Fruit fly (Drosophila melanogaster) whole organism, embryonic: ENCODE results near the gene CG34427.

Experiments used
- Abd-B ChIP-seq: fragments of 200-800 bp; sonication (Bioruptor generic); optimal IDR thresholded peaks from 2 replicates; lab custom pipeline; 2018; ENCODE audit warnings: missing biosample characterization, mild to moderate bottlenecking, missing genetic modification characterization, moderate library complexity
- Aef1 ChIP-seq: fragments of 200-800 bp; sonication (Bioruptor generic); IDR thresholded peaks from 3 replicates; pipeline ENCODE4 v1.3.6; 2022; ENCODE audit warnings: missing biosample characterization, missing genetic modification characterization
- Asciz ChIP-seq: fragments of 200-800 bp; sonication (Bioruptor generic); optimal IDR thresholded peaks from 2 replicates; lab custom pipeline; 2017; ENCODE audit warnings: missing biosample characterization, mild to moderate bottlenecking, missing genetic modification characterization, missing genetic modification reagents
- Atf-2 ChIP-seq: fragments of 200-800 bp; sonication (Bioruptor generic); optimal IDR thresholded peaks from 2 replicates; lab custom pipeline; 2016; ENCODE audit warnings: missing biosample characterization, missing genetic modification characterization
- Atf3 ChIP-seq: fragments of 200-800 bp; sonication (Bioruptor generic); optimal IDR thresholded peaks from 3 replicates; lab custom pipeline; 2016; ENCODE audit warnings: missing biosample characterization, missing genetic modification characterization
- Awh ChIP-seq: fragments of 200-800 bp; sonication (Bioruptor generic); IDR thresholded peaks from 2 replicates; pipeline ENCODE4, ENCODE4 v1.3.6; 2022; ENCODE audit warnings: missing biosample characterization, missing genetic modification characterization
- CG10543 ChIP-seq: fragments of 200-800 bp; sonication (Bioruptor generic); optimal IDR thresholded peaks from 3 replicates; lab custom pipeline; 2017; ENCODE audit warnings: missing biosample characterization, mild to moderate bottlenecking, missing genetic modification characterization, moderate library complexity
- CG12659 ChIP-seq: fragments of 200-800 bp; sonication (Bioruptor generic); optimal IDR thresholded peaks from 3 replicates; lab custom pipeline; 2017; ENCODE audit warnings: mild to moderate bottlenecking, missing biosample characterization, missing genetic modification reagents, missing genetic modification characterization
- CG13296 ChIP-seq: fragments of 200-800 bp; sonication (Bioruptor generic); optimal IDR thresholded peaks from 3 replicates; lab custom pipeline; 2018; ENCODE audit warnings: missing biosample characterization, mild to moderate bottlenecking, missing genetic modification characterization
- CG13894 ChIP-seq: fragments of 200-800 bp; sonication (Bioruptor generic); optimal IDR thresholded peaks from 3 replicates; lab custom pipeline; 2018; ENCODE audit warnings: missing biosample characterization, mild to moderate bottlenecking, missing genetic modification characterization, moderate library complexity
- CG14710 ChIP-seq: fragments of 200-800 bp; sonication (Bioruptor generic); optimal IDR thresholded peaks from 3 replicates; lab custom pipeline; 2019; ENCODE audit warnings: missing biosample characterization, mild to moderate bottlenecking, missing genetic modification characterization, moderate library complexity
- CG15011 ChIP-seq: fragments of 200-800 bp; sonication (Bioruptor generic); optimal IDR thresholded peaks from 3 replicates; lab custom pipeline; 2018; ENCODE audit warnings: missing biosample characterization, mild to moderate bottlenecking, missing genetic modification characterization
- CG1647 ChIP-seq: fragments of 200-800 bp; sonication (Bioruptor generic); optimal IDR thresholded peaks from 3 replicates; lab custom pipeline; 2016; ENCODE audit warnings: missing biosample characterization, missing genetic modification characterization
- CG3838 ChIP-seq: fragments of 200-800 bp; sonication (Bioruptor generic); optimal IDR thresholded peaks from 3 replicates; lab custom pipeline; 2016; ENCODE audit warnings: missing biosample characterization, missing genetic modification characterization
- CG7963 ChIP-seq: fragments of 200-800 bp; sonication (Bioruptor generic); IDR thresholded peaks from 3 replicates; pipeline ENCODE4 v1.3.6; 2022; ENCODE audit warnings: missing biosample characterization, missing genetic modification characterization; ENCODE audit not compliant: partially characterized antibody
- CG8290 ChIP-seq, 3 experiments: fragments of 200-800 bp; sonication (Bioruptor generic); optimal IDR thresholded peaks; 2 replicates each; lab custom pipeline; 2016 to 2019; ENCODE audit warnings: missing biosample characterization in 3 of 3, missing genetic modification characterization in 3 of 3, mild to moderate bottlenecking in 2 of 3, moderate library complexity in 1 of 3
- CG8388 ChIP-seq: fragments of 200-800 bp; sonication (Bioruptor generic); optimal IDR thresholded peaks from 2 replicates; lab custom pipeline; 2019; ENCODE audit warnings: missing biosample characterization, mild to moderate bottlenecking, missing genetic modification characterization, moderate library complexity
- CG8924 ChIP-seq: fragments of 200-800 bp; optimal IDR thresholded peaks from 3 replicates; lab custom pipeline; 2019; ENCODE audit warnings: missing biosample characterization, mild to moderate bottlenecking, missing genetic modification characterization, moderate library complexity
- D19A ChIP-seq: fragments of 200-800 bp; optimal IDR thresholded peaks from 3 replicates; lab custom pipeline; 2019; ENCODE audit warnings: missing biosample characterization, mild to moderate bottlenecking, missing genetic modification characterization, moderate library complexity
- Dek ChIP-seq: fragments of 200-800 bp; sonication (Bioruptor generic); optimal IDR thresholded peaks from 3 replicates; lab custom pipeline; 2019; ENCODE audit warnings: missing biosample characterization, mild to moderate bottlenecking, missing genetic modification characterization, moderate library complexity
- Dip2 ChIP-seq: fragments of 200-800 bp; sonication (Bioruptor generic); IDR thresholded peaks from 2 replicates; pipeline ENCODE4 v1.3.6; 2022; ENCODE audit warnings: missing biosample characterization, missing genetic modification characterization
- Dll ChIP-seq: fragments of 200-800 bp; sonication (Bioruptor generic); IDR thresholded peaks from 4 replicates; pipeline ENCODE4 v1.3.6; 2022; ENCODE audit warnings: missing biosample characterization, missing genetic modification characterization; ENCODE audit not compliant: partially characterized antibody
- Ets65A ChIP-seq: fragments of 200-800 bp; sonication (Bioruptor generic); peaks from one replicate; lab custom pipeline; 2016; ENCODE audit warnings: missing biosample characterization, missing genetic modification characterization
- Ets97D ChIP-seq: fragments of 200-800 bp; sonication (Bioruptor generic); optimal IDR thresholded peaks from 3 replicates; lab custom pipeline; 2016; ENCODE audit warnings: missing biosample characterization, missing genetic modification characterization
- Gug ChIP-seq: fragments of 200-800 bp; sonication (Bioruptor generic); IDR thresholded peaks from 4 replicates; pipeline ENCODE4 v1.3.6; 2022; ENCODE audit warnings: missing biosample characterization, missing genetic modification characterization
- HmgD ChIP-seq: fragments of 200-800 bp; sonication (Bioruptor generic); optimal IDR thresholded peaks from 3 replicates; lab custom pipeline; 2016; ENCODE audit warnings: missing biosample characterization, missing genetic modification characterization
- Hr51 ChIP-seq, 2 experiments: fragments of 200-800 bp; sonication (Bioruptor generic); optimal IDR thresholded peaks; 2 replicates in 1 of 2; 3 replicates in 1 of 2; lab custom pipeline; 2016 to 2018; ENCODE audit warnings: missing biosample characterization in 2 of 2, missing genetic modification characterization in 2 of 2, mild to moderate bottlenecking in 1 of 2, moderate library complexity in 1 of 2
- Hr78 ChIP-seq, 2 experiments: fragments of 200-800 bp in 1 of 2; fragments of >200 bp in 1 of 2; sonication (Bioruptor generic) in 1 of 2; optimal IDR thresholded peaks; 2 replicates each; lab custom pipeline; 2017 to 2019; ENCODE audit warnings: missing biosample characterization in 2 of 2, missing genetic modification characterization in 2 of 2, mild to moderate bottlenecking in 1 of 2, moderate library complexity in 1 of 2
- Lhr ChIP-seq: fragments of 200-800 bp; sonication (Bioruptor generic); optimal IDR thresholded peaks from 3 replicates; lab custom pipeline; 2017; ENCODE audit warnings: mild to moderate bottlenecking, missing biosample characterization, missing genetic modification reagents, missing genetic modification characterization
- TFAM ChIP-seq: fragments of 200-800 bp; sonication (Bioruptor generic); optimal IDR thresholded peaks from 2 replicates; lab custom pipeline; 2017; ENCODE audit warnings: missing biosample characterization, missing genetic modification characterization, inconsistent platforms
- az2 ChIP-seq: fragments of 200-800 bp; sonication (Bioruptor generic); optimal IDR thresholded peaks from 3 replicates; lab custom pipeline; 2016; ENCODE audit warnings: missing biosample characterization, missing genetic modification characterization
- caup ChIP-seq: fragments of 200-800 bp; sonication (Bioruptor generic); optimal IDR thresholded peaks from 3 replicates; lab custom pipeline; 2017; ENCODE audit warnings: missing biosample characterization, mild to moderate bottlenecking, missing genetic modification characterization, moderate library complexity; ENCODE audit not compliant: severe bottlenecking
- chif ChIP-seq, 2 experiments: fragments of 200-800 bp; sonication (Bioruptor generic); optimal IDR thresholded peaks; 3 replicates each; lab custom pipeline; 2016; ENCODE audit warnings: missing biosample characterization in 2 of 2, missing genetic modification characterization in 2 of 2
- croc ChIP-seq: fragments of 200-800 bp; sonication (Bioruptor generic); conservative IDR thresholded peaks from 3 replicates; pipeline ENCODE4 v1.3.6; 2022; ENCODE audit warnings: missing biosample characterization, missing genetic modification characterization
- dati ChIP-seq: fragments of 200-800 bp; sonication (Bioruptor generic); IDR thresholded peaks from 2 replicates; pipeline ENCODE4 v1.3.6; 2022; ENCODE audit warnings: missing biosample characterization, missing genetic modification characterization
- eyg ChIP-seq: fragments of 200-800 bp; sonication (Bioruptor generic); optimal IDR thresholded peaks from 3 replicates; lab custom pipeline; 2016; ENCODE audit warnings: missing biosample characterization, missing genetic modification characterization
- gce ChIP-seq: fragments of 200-800 bp; sonication (Bioruptor generic); IDR thresholded peaks from 3 replicates; pipeline ENCODE4 v1.3.6; 2022; ENCODE audit warnings: missing biosample characterization, missing genetic modification characterization
- gem ChIP-seq: fragments of 200-800 bp; sonication (Bioruptor generic); optimal IDR thresholded peaks from 2 replicates; lab custom pipeline; 2019; ENCODE audit warnings: missing biosample characterization, mild to moderate bottlenecking, missing genetic modification characterization, moderate library complexity
- lov ChIP-seq, 2 experiments: fragments of 200-800 bp in 1 of 2; fragments of >200 bp in 1 of 2; sonication (Bioruptor generic) in 1 of 2; IDR thresholded peaks in 1 of 2; optimal IDR thresholded peaks in 1 of 2; 2 replicates in 1 of 2; 3 replicates in 1 of 2; pipeline versions ENCODE4 v1.3.6 to Lab custom; 2017 to 2022; ENCODE audit warnings: missing biosample characterization in 1 of 2, missing genetic modification characterization in 1 of 2
- nmo ChIP-seq: fragments of 200-800 bp; sonication (Bioruptor generic); optimal IDR thresholded peaks from 2 replicates; lab custom pipeline; 2018; ENCODE audit warnings: missing biosample characterization, mild to moderate bottlenecking, missing genetic modification characterization, moderate library complexity
- nom ChIP-seq: fragments of 200-800 bp; sonication (Bioruptor generic); optimal IDR thresholded peaks from 2 replicates; lab custom pipeline; 2017; ENCODE audit warnings: missing biosample characterization, missing genetic modification characterization, mild to moderate bottlenecking, moderate library complexity, missing genetic modification reagents
- onecut ChIP-seq: fragments of 200-800 bp; sonication (Bioruptor generic); IDR thresholded peaks from 2 replicates; pipeline ENCODE4 v1.3.6; 2022; ENCODE audit warnings: missing biosample characterization, missing genetic modification characterization
- pb ChIP-seq: fragments of 200-800 bp; sonication (Bioruptor generic); optimal IDR thresholded peaks from 3 replicates; lab custom pipeline; 2016; ENCODE audit warnings: missing biosample characterization, missing genetic modification characterization
- pnt ChIP-seq: fragments of 200-800 bp; sonication (Bioruptor generic); optimal IDR thresholded peaks from 3 replicates; lab custom pipeline; 2016; ENCODE audit warnings: missing biosample characterization, missing genetic modification characterization
- prd ChIP-seq, 3 experiments: fragments of >200 bp in 2 of 3; fragments of 200-800 bp in 1 of 3; sonication (Bioruptor generic) in 1 of 3; optimal IDR thresholded peaks in 2 of 3; IDR thresholded peaks in 1 of 3; 2 replicates in 2 of 3; 3 replicates in 1 of 3; pipeline versions ENCODE4 v1.3.6 to Lab custom; 2017 to 2022; ENCODE audit warnings: missing biosample characterization in 1 of 3, missing genetic modification characterization in 1 of 3
- pum ChIP-seq: fragments of 200-800 bp; sonication (Bioruptor generic); optimal IDR thresholded peaks from 2 replicates; lab custom pipeline; 2016; ENCODE audit warnings: missing biosample characterization, missing genetic modification characterization
- stc ChIP-seq: fragments of 200-800 bp; sonication (Bioruptor generic); IDR thresholded peaks from 2 replicates; pipeline ENCODE4 v1.3.6; 2022; ENCODE audit warnings: missing biosample characterization, missing genetic modification characterization
- tx ChIP-seq: fragments of 200-800 bp; sonication (Bioruptor generic); optimal IDR thresholded peaks from 2 replicates; lab custom pipeline; 2016; ENCODE audit warnings: missing biosample characterization, missing genetic modification characterization

CG34427 gene

DNA sequence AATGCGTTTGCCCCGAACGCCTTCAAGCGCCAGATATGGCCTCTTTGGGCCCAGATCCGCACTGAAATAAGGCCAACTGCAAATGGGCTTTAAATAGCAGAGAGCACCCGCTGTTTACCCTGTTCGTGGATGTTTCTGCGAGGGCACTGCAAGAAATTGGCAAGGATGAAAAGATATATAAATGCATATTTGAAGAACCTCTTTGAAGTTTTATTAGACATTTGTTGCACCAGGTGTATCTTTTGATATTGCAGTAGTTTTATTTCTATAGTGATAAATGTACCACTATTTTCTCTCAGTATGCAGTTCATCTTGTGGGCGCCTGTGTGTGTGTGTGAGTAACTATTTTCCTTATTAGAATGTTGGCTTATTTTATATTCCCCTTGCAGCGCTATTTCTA, 8.9 kb downstream of the CG34427 start (continued):
- TF ChIP-seq tx (no peak), nom (GFP tag; lab: Kevin White, UChicago) (no peak), Hr51 (GFP tag; optimal IDR thresholded peaks at IDR 0.05; lab: Kevin White, UChicago) (peak in 1 of 2 experiments; percentile 17), Ets65A (GFP tag; lab: Kevin White, UChicago) (peak; percentile 94), D19A (peak; percentile 19), Lhr (GFP tag; lab: Kevin White, UChicago) (no peak), pum (no peak), CG8388 (GFP tag; lab: Kevin White, UChicago) (no peak), CG8290 (GFP tag; optimal IDR thresholded peaks at IDR 0.05; lab: Kevin White, UChicago) (no peak), CG8290 (tag; optimal IDR thresholded peaks at IDR 0.05; lab: Kevin White, UChicago) (no peak), CG13296 (no peak), TFAM (GFP tag; lab: Kevin White, UChicago) (no peak), croc (GFP tag; lab: Robert Waterston, UW) (0 out of 3 replicates have a peak, but pooled peaks have one; percentile 40), CG8924 (tag; lab: Kevin White, UChicago) (no peak), CG7963 (no peak), Abd-B (GFP tag; lab: Kevin White, UChicago) (no peak), pb (GFP tag; lab: Kevin White, UChicago) (no peak), Atf-2 (no peak), Awh (GFP tag; lab: Robert Waterston, UW) (peak; percentile 62; the same call in 1 of the 2 replicates), chif (GFP tag; optimal IDR thresholded peaks at IDR 0.05; lab: Kevin White, UChicago) (no peak), CG15011 (GFP tag; lab: Kevin White, UChicago) (no peak), prd (optimal IDR thresholded peaks at IDR 0.05; lab: Kevin White, UChicago) (no peak), prd (GFP tag; IDR thresholded peaks at IDR 0.05; lab: Robert Waterston, UW) (peak; percentile 92), CG14710 (tag; lab: Kevin White, UChicago) (no peak), CG12659 (GFP tag; lab: Kevin White, UChicago) (no peak), CG13894 (tag; lab: Kevin White, UChicago) (no peak), HmgD (GFP tag; lab: Kevin White, UChicago) (no peak), onecut (GFP tag; lab: Robert Waterston, UW) (no peak), CG1647 (GFP tag; lab: Kevin White, UChicago) (no peak), Atf3 (no peak), Gug (0 out of 4 replicates have a peak, but pooled peaks have one; percentile 8), lov (optimal IDR thresholded peaks at IDR 0.05; lab: Kevin White, UChicago) (no peak), lov (GFP tag; IDR thresholded peaks at IDR 0.05; lab: Robert Waterston, UW) (peak; percentile 63; the same call in 2 of the 3 replicates), Asciz (GFP tag; lab: Kevin White, UChicago) (no peak), Hr78 (GFP tag; optimal IDR thresholded peaks at IDR 0.05; lab: Kevin White, UChicago) (no peak), Aef1 (GFP tag; lab: Robert Waterston, UW) (peak; percentile 56; the same call in 2 of the 3 replicates), pnt (GFP tag; lab: Kevin White, UChicago) (no peak), nmo (GFP tag; lab: Kevin White, UChicago) (peak; percentile 23), stc (GFP tag; lab: Robert Waterston, UW) (peak; percentile 48; the same call in 1 of the 2 replicates), az2 (GFP tag; lab: Kevin White, UChicago) (peak; percentile 1), gce (GFP tag; lab: Robert Waterston, UW) (peak; percentile 67; the same call in 1 of the 3 replicates), Dip2 (GFP tag; lab: Robert Waterston, UW) (no peak), CG3838 (GFP tag; lab: Kevin White, UChicago) (no peak), Ets97D (GFP tag; lab: Kevin White, UChicago) (no peak), dati (GFP tag; lab: Robert Waterston, UW) (0 out of 2 replicates have a peak, but pooled peaks have one; percentile 33), caup (GFP tag; lab: Kevin White, UChicago) (no peak), Dek (tag; lab: Kevin White, UChicago) (no peak), CG10543 (GFP tag; lab: Kevin White, UChicago) (no peak), Dll (no peak), gem (tag; lab: Kevin White, UChicago) (no peak), eyg (GFP tag; lab: Kevin White, UChicago) (no peak)
